Fruit fly (Drosophila melanogaster) whole organism, pupa: ENCODE measurements around the gene GckIII.

Source experiments
- CG10348 ChIP-seq: fragments of 200-800 bp; sonication (Bioruptor generic); IDR thresholded peaks from 2 replicates; pipeline ENCODE4 v1.3.6; 2022; ENCODE audit warnings: missing biosample characterization, missing genetic modification characterization
- CG12605 ChIP-seq: fragments of 200-800 bp; sonication (Bioruptor generic); IDR thresholded peaks from 2 replicates; pipeline ENCODE4 v1.3.6; 2022; ENCODE audit warnings: missing biosample characterization, missing genetic modification characterization
- CG13204 ChIP-seq: fragments of 200-800 bp; sonication (Bioruptor generic); optimal IDR thresholded peaks from 2 replicates; lab custom pipeline; 2018; ENCODE audit warnings: missing biosample characterization, mild to moderate bottlenecking, missing genetic modification characterization, moderate library complexity
- CG14655 ChIP-seq: fragments of 200-800 bp; sonication (Bioruptor generic); optimal IDR thresholded peaks from 3 replicates; lab custom pipeline; 2017; ENCODE audit warnings: mild to moderate bottlenecking, missing biosample characterization, missing genetic modification reagents, missing genetic modification characterization
- CG15710 ChIP-seq: fragments of 200-800 bp; sonication (Bioruptor generic); optimal IDR thresholded peaks from 2 replicates; lab custom pipeline; 2018; ENCODE audit warnings: missing biosample characterization, mild to moderate bottlenecking, missing genetic modification characterization, moderate library complexity
- CG17806 ChIP-seq: fragments of 200-800 bp; sonication (Bioruptor generic); optimal IDR thresholded peaks from 2 replicates; lab custom pipeline; 2018; ENCODE audit warnings: missing biosample characterization, mild to moderate bottlenecking, missing genetic modification characterization, moderate library complexity
- CG32121 ChIP-seq: fragments of 200-800 bp; sonication (Bioruptor generic); IDR thresholded peaks from 2 replicates; pipeline ENCODE4 v1.3.6; 2022; ENCODE audit warnings: missing biosample characterization, missing genetic modification characterization
- CG34367 ChIP-seq: fragments of 200-800 bp; sonication (Bioruptor generic); optimal IDR thresholded peaks from 2 replicates; lab custom pipeline; 2018; ENCODE audit warnings: missing biosample characterization, mild to moderate bottlenecking, missing genetic modification characterization
- CG4496 ChIP-seq: fragments of 200-800 bp; sonication (Bioruptor generic); IDR thresholded peaks from 3 replicates; pipeline ENCODE4 v1.3.6; 2022; ENCODE audit warnings: missing biosample characterization, missing genetic modification characterization
- CG8159 ChIP-seq: fragments of 200-800 bp; sonication (Bioruptor generic); optimal IDR thresholded peaks from 3 replicates; lab custom pipeline; 2018; ENCODE audit warnings: missing biosample characterization, mild to moderate bottlenecking, missing genetic modification characterization, moderate library complexity
- CG8301 ChIP-seq: fragments of 200-800 bp; sonication (Bioruptor generic); optimal IDR thresholded peaks from 2 replicates; lab custom pipeline; 2018; ENCODE audit warnings: missing biosample characterization, mild to moderate bottlenecking, missing genetic modification characterization
- CG9948 ChIP-seq: fragments of 200-800 bp; sonication (Bioruptor generic); optimal IDR thresholded peaks from 2 replicates; lab custom pipeline; 2018; ENCODE audit warnings: missing biosample characterization, mild to moderate bottlenecking, missing genetic modification characterization, moderate library complexity
- D1 ChIP-seq: fragments of 200-800 bp; sonication (Bioruptor generic); optimal IDR thresholded peaks from 2 replicates; lab custom pipeline; 2018; ENCODE audit warnings: missing biosample characterization, mild to moderate bottlenecking, missing genetic modification characterization, moderate library complexity
- EcR ChIP-seq: fragments of 200-800 bp; sonication (Bioruptor generic); optimal IDR thresholded peaks from 3 replicates; lab custom pipeline; 2019; ENCODE audit warnings: missing biosample characterization, missing genetic modification characterization, mild to moderate bottlenecking, moderate library complexity, missing genetic modification reagents
- Ets98B ChIP-seq: fragments of 200-800 bp; sonication (Bioruptor generic); IDR thresholded peaks from 2 replicates; pipeline ENCODE4 v1.3.6; 2022; ENCODE audit warnings: missing biosample characterization, missing genetic modification characterization
- Pif1A ChIP-seq: fragments of 200-800 bp; sonication (Bioruptor generic); optimal IDR thresholded peaks from 3 replicates; lab custom pipeline; 2016; ENCODE audit warnings: missing biosample characterization, missing genetic modification characterization
- Pif1B ChIP-seq: fragments of 200-800 bp; sonication (Bioruptor generic); optimal IDR thresholded peaks from 3 replicates; lab custom pipeline; 2016; ENCODE audit warnings: missing biosample characterization, missing genetic modification characterization
- Snoo ChIP-seq: fragments of 200-800 bp; sonication (Bioruptor generic); optimal IDR thresholded peaks from 3 replicates; lab custom pipeline; 2017; ENCODE audit warnings: missing biosample characterization, mild to moderate bottlenecking, missing genetic modification characterization, inconsistent platforms
- fd96Ca ChIP-seq: fragments of 200-800 bp; sonication (Bioruptor generic); IDR thresholded peaks from 3 replicates; pipeline ENCODE4 v1.3.6; 2022; ENCODE audit warnings: missing biosample characterization, missing genetic modification characterization
- gl ChIP-seq: fragments of 200-800 bp; sonication (Bioruptor generic); optimal IDR thresholded peaks from 2 replicates; lab custom pipeline; 2018; ENCODE audit warnings: missing biosample characterization, mild to moderate bottlenecking, missing genetic modification characterization
- rn ChIP-seq: fragments of 200-800 bp; sonication (Bioruptor generic); IDR thresholded peaks from 2 replicates; pipeline ENCODE4 v1.3.6; 2022; ENCODE audit warnings: missing biosample characterization, missing genetic modification characterization

The GckIII gene

dm6 chr3R:17079859-17080255 is 5.5 kb upstream of the GckIII start, which contains the start of the genes Keap1 and kuk:
Gene Keap1 (minus strand): TSS chr3R:17079945.
Gene kuk (plus strand): TSS chr3R:17080244.
- TF ChIP-seq CG15710 (tag; lab: Kevin White, UChicago) = peak; percentile 48
- peak; percentile 3 for TF ChIP-seq Snoo (tag; lab: Kevin White, UChicago)
- no peak for TF ChIP-seq CG8301 (tag; lab: Kevin White, UChicago)
- peak; percentile 69; the same call in 2 of the 3 replicates for TF ChIP-seq CG4496 (GFP tag; lab: Robert Waterston, UW)
- TF ChIP-seq Pif1A (GFP tag; lab: Kevin White, UChicago) = no peak
- TF ChIP-seq rn (GFP tag; lab: Robert Waterston, UW) = 0 out of 2 replicates have a peak, but pooled peaks have one; percentile 16
- peak; percentile 13 for TF ChIP-seq CG14655 (GFP tag; lab: Kevin White, UChicago)
- peak; percentile 7 for TF ChIP-seq CG9948 (tag; lab: Kevin White, UChicago)
- TF ChIP-seq CG8159 (tag; lab: Kevin White, UChicago) = peak; percentile 17
- TF ChIP-seq CG10348 (GFP tag; lab: Robert Waterston, UW) = no peak
- TF ChIP-seq Ets98B (GFP tag; lab: Robert Waterston, UW) = peak; percentile 22; the same call in 1 of the 2 replicates

- TF ChIP-seq CG4496 (GFP tag; lab: Robert Waterston, UW) = peak; percentile 96
- peak; percentile 98 for TF ChIP-seq CG8301 (tag; lab: Kevin White, UChicago)
- TF ChIP-seq gl (tag; lab: Kevin White, UChicago) = peak; percentile 89
- TF ChIP-seq D1 (tag; lab: Kevin White, UChicago) = peak; percentile 99
- TF ChIP-seq Pif1B = peak; percentile 95
- TF ChIP-seq CG34367 = peak; percentile 96
- TF ChIP-seq CG10348 (GFP tag; lab: Robert Waterston, UW) = peak; percentile 74
- TF ChIP-seq CG8159 (tag; lab: Kevin White, UChicago) = peak; percentile 98
- peak; percentile 97 for TF ChIP-seq Snoo (tag; lab: Kevin White, UChicago)
- peak; percentile 99 for TF ChIP-seq CG14655 (GFP tag; lab: Kevin White, UChicago)
- peak; percentile 94 for TF ChIP-seq Ets98B (GFP tag; lab: Robert Waterston, UW)
- TF ChIP-seq CG17806 (tag; lab: Kevin White, UChicago) = peak; percentile 97
- TF ChIP-seq CG13204 (GFP tag; lab: Kevin White, UChicago) = peak; percentile 94
- TF ChIP-seq fd96Ca (GFP tag; lab: Robert Waterston, UW) = peak; percentile 88
- TF ChIP-seq CG9948 (tag; lab: Kevin White, UChicago) = peak; percentile 97
- peak; percentile 96 for TF ChIP-seq CG32121
- TF ChIP-seq CG12605 (GFP tag; lab: Robert Waterston, UW) = peak; percentile 90
- peak; percentile 92 for TF ChIP-seq EcR (GFP tag; lab: Kevin White, UChicago)
- TF ChIP-seq CG15710 (tag; lab: Kevin White, UChicago) = peak; percentile 97
- peak; percentile 98 for TF ChIP-seq Pif1A (GFP tag; lab: Kevin White, UChicago)
- peak; percentile 92 for TF ChIP-seq rn (GFP tag; lab: Robert Waterston, UW)
- TF ChIP-seq, all 21 proteins: peak for 21
Observed at dm6 chr3R:17080666-17081358, 4.5 kb upstream of the GckIII start.

- TF ChIP-seq CG9948 (tag; lab: Kevin White, UChicago) (peak; percentile 80), fd96Ca (GFP tag; lab: Robert Waterston, UW) (peak; percentile 35; the same call in 1 of the 3 replicates), CG8159 (tag; lab: Kevin White, UChicago) (peak; percentile 85), Snoo (tag; lab: Kevin White, UChicago) (no peak), D1 (tag; lab: Kevin White, UChicago) (no peak), rn (GFP tag; lab: Robert Waterston, UW) (no peak), CG15710 (tag; lab: Kevin White, UChicago) (peak; percentile 84), Pif1B (peak; percentile 71), CG8301 (tag; lab: Kevin White, UChicago) (peak; percentile 91), CG32121 (peak; percentile 88; the same call in 1 of the 2 replicates), CG4496 (GFP tag; lab: Robert Waterston, UW) (peak; percentile 56; the same call in 2 of the 3 replicates), Pif1A (GFP tag; lab: Kevin White, UChicago) (no peak), CG10348 (GFP tag; lab: Robert Waterston, UW) (0 out of 2 replicates have a peak, but pooled peaks have one; percentile 46), CG17806 (tag; lab: Kevin White, UChicago) (peak; percentile 73), CG14655 (GFP tag; lab: Kevin White, UChicago) (no peak), CG13204 (GFP tag; lab: Kevin White, UChicago) (no peak), Ets98B (GFP tag; lab: Robert Waterston, UW) (no peak; the same call in none of the 2 replicates), CG34367 (peak; percentile 53), EcR (GFP tag; lab: Kevin White, UChicago) (peak; percentile 39), gl (tag; lab: Kevin White, UChicago) (no peak), CG12605 (GFP tag; lab: Robert Waterston, UW) (peak; percentile 58; the same call in 1 of the 2 replicates)
Observed at dm6 chr3R:17081359-17081935, 3.9 kb upstream of the GckIII start.

dm6 chr3R:17082471-17082870 is 2.8 kb upstream of the GckIII start:
- TF ChIP-seq CG17806 (tag; lab: Kevin White, UChicago) (no peak), CG34367 (no peak), CG12605 (GFP tag; lab: Robert Waterston, UW) (no peak), EcR (GFP tag; lab: Kevin White, UChicago) (peak; percentile 4), D1 (tag; lab: Kevin White, UChicago) (no peak)
